Fruit fly (Drosophila melanogaster) whole organism, prepupa: ENCODE measurements around the gene CG13699.

Experiments
- CG11762 ChIP-seq: fragments of 200-800 bp; sonication (Bioruptor generic); optimal IDR thresholded peaks from 3 replicates; lab custom pipeline; 2016; ENCODE audit warnings: missing biosample characterization, missing genetic modification characterization; ENCODE audit not compliant: insufficient read depth
- CG15336 ChIP-seq: fragments of 200-800 bp; sonication (Bioruptor generic); IDR thresholded peaks from 2 replicates; pipeline ENCODE4 v1.3.6; 2022; ENCODE audit warnings: missing biosample characterization, missing genetic modification characterization
- CG6276 ChIP-seq: fragments of 200-800 bp; sonication (Bioruptor generic); optimal IDR thresholded peaks from 2 replicates; lab custom pipeline; 2017; ENCODE audit warnings: missing biosample characterization, mild to moderate bottlenecking, missing genetic modification characterization
- CG6808 ChIP-seq: fragments of 200-800 bp; sonication (Bioruptor generic); optimal IDR thresholded peaks from 3 replicates; lab custom pipeline; 2017; ENCODE audit warnings: missing biosample characterization, missing genetic modification characterization, mild to moderate bottlenecking, moderate library complexity, missing genetic modification reagents
- CG9139 ChIP-seq: fragments of 200-800 bp; sonication (Bioruptor generic); optimal IDR thresholded peaks from 3 replicates; lab custom pipeline; 2017; ENCODE audit warnings: missing biosample characterization, mild to moderate bottlenecking, missing genetic modification characterization
- Hr39 ChIP-seq: fragments of 200-800 bp; sonication (Bioruptor generic); optimal IDR thresholded peaks from 2 replicates; lab custom pipeline; 2016; ENCODE audit warnings: missing biosample characterization, missing genetic modification characterization
- Smox ChIP-seq: fragments of 200-800 bp; sonication (Bioruptor generic); optimal IDR thresholded peaks from 3 replicates; lab custom pipeline; 2016; ENCODE audit warnings: missing biosample characterization, missing genetic modification characterization
- lz ChIP-seq: fragments of 200-800 bp; sonication (Bioruptor generic); optimal IDR thresholded peaks from 3 replicates; lab custom pipeline; 2016; ENCODE audit warnings: missing biosample characterization, missing genetic modification characterization
- svp ChIP-seq: fragments of 200-800 bp; sonication (Bioruptor generic); peaks from one replicate; lab custom pipeline; 2016; ENCODE audit warnings: missing biosample characterization, missing genetic modification characterization
- vri ChIP-seq: fragments of 200-800 bp; sonication (Bioruptor generic); optimal IDR thresholded peaks from 3 replicates; lab custom pipeline; 2016; ENCODE audit warnings: missing biosample characterization, mild to moderate bottlenecking, missing genetic modification characterization

dm6 chr3L:18132589-18132988 is 29.7 kb downstream of the CG13699 start, which contains the start of gene Cyp312a1:
- TF ChIP-seq Smox (GFP tag; lab: Kevin White, UChicago) (no peak), CG6276 (GFP tag; lab: Kevin White, UChicago) (no peak), Hr39 (GFP tag; lab: Kevin White, UChicago) (no peak), svp (GFP tag; lab: Kevin White, UChicago) (no peak), CG11762 (GFP tag; lab: Kevin White, UChicago) (no peak), CG9139 (no peak), CG15336 (GFP tag; lab: Robert Waterston, UW) (no peak), lz (GFP tag; lab: Kevin White, UChicago) (no peak), CG6808 (GFP tag; lab: Kevin White, UChicago) (no peak), vri (no peak)
